Fruit fly (Drosophila melanogaster): ENCODE measurements around the gene CG7963.

dm6 chr3R:8358004-8358403 is 4.6 kb upstream of the CG7963 start:
- TF ChIP-seq psq (optimal IDR thresholded peaks at IDR 0.05) (no peak), Myc (optimal IDR thresholded peaks at IDR 0.05) (no peak), ttk (optimal IDR thresholded peaks at IDR 0.05) (no peak)

Data from Kc167 (cell line).